Worm (Caenorhabditis elegans): ENCODE data around the gene glb-16.

ce11 chrX:7541078-7541477, 1.1 kb upstream of the glb-16 start:
- TF ChIP-seq nhr-237 (tag; optimal IDR thresholded peaks at IDR 0.05) (no peak), nhr-2 (tag; optimal IDR thresholded peaks at IDR 0.05) (no peak), ham-2 (GFP tag; optimal IDR thresholded peaks at IDR 0.05) (no peak), nhr-76 (tag; optimal IDR thresholded peaks at IDR 0.05) (no peak), pha-4 (tag; optimal IDR thresholded peaks at IDR 0.05) (no peak), blmp-1 (tag; optimal IDR thresholded peaks at IDR 0.05) (no peak), elt-1 (tag; optimal IDR thresholded peaks at IDR 0.05; ENCODE audit: borderline replicate concordance, insufficient read depth) (no peak), bed-3 (GFP tag; optimal IDR thresholded peaks at IDR 0.05) (no peak), unc-62 (GFP tag; optimal IDR thresholded peaks at IDR 0.05) (no peak), elt-3 (tag; optimal IDR thresholded peaks at IDR 0.05) (no peak), lin-32 (GFP tag; optimal IDR thresholded peaks at IDR 0.05) (no peak), ces-1 (GFP tag; optimal IDR thresholded peaks at IDR 0.05) (no peak)
